Worm (Caenorhabditis elegans) whole organism, L2 larva: ENCODE measurements around the gene chs-2.

Experiments used
- ceh-82 ChIP-seq: fragments of 150-350 bp; optimal IDR thresholded peaks from 2 replicates; lab custom pipeline; 2014; ENCODE audit warnings: missing biosample characterization, missing genetic modification characterization
- unc-62 ChIP-seq: fragments of 150-350 bp; optimal IDR thresholded peaks from 2 replicates; lab custom pipeline; 2014; ENCODE audit warnings: missing biosample characterization, missing genetic modification reagents, missing genetic modification characterization
- ztf-4 ChIP-seq: fragments of 150-350 bp; optimal IDR thresholded peaks from 2 replicates; lab custom pipeline; 2014; ENCODE audit warnings: missing biosample characterization, missing genetic modification characterization

DNA sequence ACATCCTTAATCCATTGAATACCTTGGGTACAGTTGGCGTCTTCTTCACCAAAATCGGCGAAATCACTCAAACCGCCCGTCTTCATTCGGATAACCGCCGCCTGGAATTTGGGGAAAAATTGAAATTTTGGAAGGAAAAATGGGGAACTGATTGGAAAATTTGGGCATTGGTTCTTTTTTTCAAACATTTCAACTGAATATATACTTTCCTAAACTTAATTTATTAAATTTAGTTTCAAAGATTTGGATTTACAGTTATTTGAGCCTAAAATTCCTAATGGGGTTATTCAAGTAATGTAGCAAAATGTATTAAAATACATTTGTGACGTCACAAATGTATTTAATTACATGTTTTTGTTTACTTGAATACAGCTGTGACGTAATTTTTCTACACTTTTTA lies 40.9 kb downstream of the chs-2 start, which contains the start of gene laat-1:
- TF ChIP-seq ztf-4 (tag; lab: Kevin White, UChicago) (no peak), unc-62 (GFP tag; lab: Kevin White, UChicago) (no peak), ceh-82 (tag; lab: Kevin White, UChicago) (no peak)
